Worm (Caenorhabditis elegans) whole organism, L4/young adult: ENCODE results near the gene nas-21.

ENCODE experiments used
- W03F9.2 ChIP-seq: fragments of 150-350 bp; optimal IDR thresholded peaks from 2 replicates; lab custom pipeline; 2014; ENCODE audit warnings: missing biosample characterization, missing genetic modification characterization
- dao-5 ChIP-seq: sonication (generic microtip); optimal IDR thresholded peaks from 2 replicates; lab custom pipeline; 2016; ENCODE audit warnings: missing genotype, missing genetic modification characterization, moderate library complexity, missing compliant biosample characterization
- him-1 ChIP-seq: sonication (generic microtip); optimal IDR thresholded peaks from 2 replicates; lab custom pipeline; 2016; ENCODE audit warnings: missing genotype, missing genetic modification reagents, missing genetic modification characterization, missing compliant biosample characterization

DNA sequence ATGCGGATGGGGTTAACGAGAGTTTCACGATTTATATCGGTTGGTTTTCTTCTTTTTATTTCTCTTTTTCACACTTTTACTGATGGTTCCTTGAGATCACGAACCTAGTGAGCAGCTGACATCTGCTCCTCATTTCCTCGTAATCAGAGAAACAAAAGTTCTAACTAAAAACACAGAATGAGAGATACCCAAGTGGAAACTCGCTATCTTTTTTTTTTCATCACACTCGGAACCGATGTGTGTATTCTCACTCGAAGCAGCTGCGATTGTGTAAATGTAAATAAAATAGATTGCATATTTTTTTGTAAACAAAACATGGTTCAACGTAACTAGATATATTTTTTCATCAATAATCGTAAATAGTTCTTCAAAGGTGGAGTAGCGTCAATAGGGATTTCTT lies 34.0 kb downstream of the nas-21 start:
- TF ChIP-seq him-1 (tag; lab: Kevin White, UChicago) (no peak), dao-5 (no peak), W03F9.2 (tag; lab: Kevin White, UChicago) (no peak)
